Fruit fly (Drosophila melanogaster): ENCODE data around the gene ens.

dm6 chr3L:4173584-4173983, 39.2 kb upstream of the ens start, which contains the start of gene CG18675:
- TF ChIP-seq CTCF (optimal IDR thresholded peaks at IDR 0.05) (no peak), CG8478 (optimal IDR thresholded peaks at IDR 0.05) (no peak)

Measured in S2 (cell line).